Worm (Caenorhabditis elegans) whole organism, L4/young adult: ENCODE results near the gene F40D4.12.

Experiments
- W03F9.2 ChIP-seq: fragments of 150-350 bp; optimal IDR thresholded peaks from 2 replicates; lab custom pipeline; 2014; ENCODE audit warnings: missing biosample characterization, missing genetic modification characterization
- dao-5 ChIP-seq: sonication (generic microtip); optimal IDR thresholded peaks from 2 replicates; lab custom pipeline; 2016; ENCODE audit warnings: missing genotype, missing genetic modification characterization, moderate library complexity, missing compliant biosample characterization
- him-1 ChIP-seq: sonication (generic microtip); optimal IDR thresholded peaks from 2 replicates; lab custom pipeline; 2016; ENCODE audit warnings: missing genotype, missing genetic modification reagents, missing genetic modification characterization, missing compliant biosample characterization

Gene F40D4.12

DNA sequence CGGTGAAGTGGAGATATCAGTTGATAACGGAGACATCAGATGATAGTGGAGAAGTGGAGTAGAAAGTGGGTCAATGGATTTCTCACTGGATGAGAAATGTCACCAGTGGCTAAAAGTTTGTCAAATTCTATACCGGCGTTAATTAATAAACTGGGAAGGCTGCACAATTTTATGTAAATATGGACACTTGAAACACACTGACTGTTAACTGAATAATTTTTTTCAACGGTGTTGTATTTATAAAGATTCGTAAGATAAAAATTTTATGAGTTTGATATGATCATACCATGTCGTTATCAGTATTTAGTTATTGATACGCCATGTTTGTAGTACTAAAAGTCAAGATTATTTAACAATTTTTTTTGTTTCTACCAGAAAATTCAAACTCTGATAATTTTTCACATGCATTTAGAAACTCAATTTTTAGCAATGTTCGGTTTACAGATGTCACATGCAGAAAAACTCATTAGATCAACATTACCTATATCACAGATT is at the start of gene F40D4.12:
Gene F40D4.12 (plus strand): TSS at position 445 of the 495 bp plus-strand sequence.
- no peak for TF ChIP-seq him-1
- TF ChIP-seq dao-5 (tag; lab: Kevin White, UChicago): no peak
- TF ChIP-seq W03F9.2 (tag; lab: Kevin White, UChicago): no peak

ce11 chrV:17151292-17151691 is 8.4 kb upstream of the F40D4.12 start:
- TF ChIP-seq dao-5 (tag; lab: Kevin White, UChicago): no peak
- TF ChIP-seq W03F9.2 (tag; lab: Kevin White, UChicago): no peak
- TF ChIP-seq him-1: no peak

DNA sequence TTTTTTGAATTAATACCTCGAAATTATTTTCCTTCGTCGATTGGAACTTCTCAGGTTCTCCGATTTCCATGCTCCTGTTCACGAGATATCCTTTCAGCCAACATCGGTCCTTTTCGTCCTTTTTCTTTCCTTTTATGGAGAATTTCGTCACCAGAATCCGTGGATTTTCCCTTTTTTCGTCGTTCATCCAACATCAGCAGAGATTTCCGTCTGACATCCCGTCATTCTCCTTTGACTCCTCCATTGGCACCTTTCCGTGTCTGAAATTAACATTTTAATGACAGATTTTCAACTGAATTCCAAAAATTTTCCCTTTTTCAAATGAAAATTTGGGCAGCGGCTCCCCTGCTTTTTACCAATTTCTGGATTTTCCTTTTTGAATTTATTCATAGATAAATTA is 4.7 kb upstream of the F40D4.12 start:
- TF ChIP-seq dao-5 (tag; lab: Kevin White, UChicago) (no peak), him-1 (no peak), W03F9.2 (tag; lab: Kevin White, UChicago) (no peak)

ce11 chrV:17155384-17155858 is 4.3 kb upstream of the F40D4.12 start, which contains the start of gene F40D4.17:
TSS of gene F40D4.17 (minus strand) at chrV:17155434.
- TF ChIP-seq him-1 (no peak), dao-5 (tag; lab: Kevin White, UChicago) (no peak), W03F9.2 (tag; lab: Kevin White, UChicago) (no peak)

DNA sequence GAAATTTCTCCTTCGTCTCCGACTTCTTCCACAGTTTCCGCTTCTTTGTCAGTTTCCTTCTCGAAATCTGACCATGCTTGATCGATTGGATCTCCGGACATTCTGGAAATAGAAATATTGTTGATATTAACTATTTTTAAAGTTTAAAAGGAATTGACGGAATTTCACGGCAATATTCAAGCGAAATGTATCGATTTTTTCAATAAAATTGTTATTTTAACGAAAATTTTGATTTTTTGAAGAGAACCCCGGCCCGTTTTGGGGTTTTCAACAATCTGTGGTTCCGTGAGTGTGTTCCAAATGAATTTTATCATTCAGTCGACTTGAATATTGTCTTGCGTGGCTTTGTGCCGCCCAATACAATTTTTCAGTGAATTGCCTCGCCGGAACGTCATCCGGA is 2.5 kb upstream of the F40D4.12 start, which contains the start of gene F40D4.13:
Gene F40D4.13 (minus strand): TSS at position 101 of the 400 bp plus-strand sequence.
- TF ChIP-seq him-1 (no peak), dao-5 (tag; lab: Kevin White, UChicago) (no peak), W03F9.2 (tag; lab: Kevin White, UChicago) (no peak)

- TF ChIP-seq W03F9.2 (tag; lab: Kevin White, UChicago) (no peak), dao-5 (tag; lab: Kevin White, UChicago) (no peak), him-1 (no peak)
Measured at ce11 chrV:17165409-17165808, 5.7 kb downstream of the F40D4.12 start, which contains the start of gene srh-102. TSS of gene srh-102 (minus strand) at chrV:17165509.

- TF ChIP-seq him-1 (no peak), W03F9.2 (tag; lab: Kevin White, UChicago) (no peak), dao-5 (tag; lab: Kevin White, UChicago) (no peak)
Measured at ce11 chrV:17167457-17167856, 7.8 kb downstream of the F40D4.12 start, which contains the start of gene srz-66. TSS of gene srz-66 (minus strand) at chrV:17167557.

- TF ChIP-seq him-1: no peak
Measured at ce11 chrV:17170822-17171221, 11.1 kb downstream of the F40D4.12 start, which contains the start of gene srw-51. TSS of gene srw-51 (minus strand) at chrV:17170922.

- TF ChIP-seq him-1 (no peak), dao-5 (tag; lab: Kevin White, UChicago) (no peak), W03F9.2 (tag; lab: Kevin White, UChicago) (no peak)
Measured at ce11 chrV:17171551-17171950, 11.9 kb downstream of the F40D4.12 start, which contains the start of gene srbc-26. TSS of gene srbc-26 (plus strand) at chrV:17171851.

DNA sequence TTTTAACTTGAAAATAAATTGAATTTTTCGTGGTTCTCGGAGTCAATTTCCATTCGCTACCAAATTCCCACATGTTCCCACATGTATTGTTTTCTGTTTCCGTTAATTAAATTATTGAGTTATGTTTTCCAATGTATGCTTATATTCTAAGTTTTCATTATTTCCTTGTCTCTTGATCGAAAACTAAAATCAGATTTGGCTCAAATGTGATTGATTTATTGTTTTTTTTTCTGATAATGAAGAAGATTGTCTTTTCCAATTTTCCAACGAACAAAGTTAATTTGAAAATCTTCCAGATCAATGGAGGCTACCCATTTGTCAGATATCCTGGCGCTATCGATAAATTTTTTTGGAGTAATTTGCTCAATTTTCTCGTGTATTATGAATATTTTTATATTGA is 14.1 kb downstream of the F40D4.12 start, which contains the start of gene srbc-25:
Gene srbc-25 (plus strand): TSS at position 301 of the 400 bp plus-strand sequence.
- TF ChIP-seq W03F9.2 (tag; lab: Kevin White, UChicago): no peak
- no peak for TF ChIP-seq him-1
- no peak for TF ChIP-seq dao-5 (tag; lab: Kevin White, UChicago)

ce11 chrV:17177967-17178366 is 18.3 kb downstream of the F40D4.12 start, which contains the start of gene srsx-1:
TSS of gene srsx-1 (minus strand) at chrV:17178067.
- no peak for TF ChIP-seq dao-5 (tag; lab: Kevin White, UChicago)
- no peak for TF ChIP-seq W03F9.2 (tag; lab: Kevin White, UChicago)
- no peak for TF ChIP-seq him-1

- no peak for TF ChIP-seq dao-5 (tag; lab: Kevin White, UChicago)
Measured at ce11 chrV:17178457-17178856, 18.8 kb downstream of the F40D4.12 start, which contains the start of gene srh-174. TSS of gene srh-174 (plus strand) at chrV:17178757.

DNA sequence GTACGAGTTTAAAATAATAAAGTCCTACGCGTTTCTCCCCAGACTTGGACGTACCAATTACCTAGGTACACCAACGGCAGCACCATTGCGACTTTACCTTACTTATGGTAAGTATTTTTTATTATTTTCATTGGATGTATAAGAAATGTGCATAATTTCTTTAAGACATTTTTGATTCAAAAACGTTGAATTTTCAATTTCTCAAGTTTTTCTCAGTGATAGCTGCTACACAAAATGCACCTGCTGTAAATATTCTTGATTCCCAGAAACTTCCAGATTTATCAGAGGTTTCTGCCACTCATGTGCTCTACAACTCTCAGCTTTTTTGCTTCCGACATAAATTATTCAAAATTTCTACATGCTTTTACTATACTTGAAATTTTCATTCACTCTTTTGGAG is 22.4 kb downstream of the F40D4.12 start, which contains the start of gene srh-159:
Gene srh-159 (plus strand): TSS at position 301 of the 400 bp plus-strand sequence.
- TF ChIP-seq W03F9.2 (tag; lab: Kevin White, UChicago): no peak
- TF ChIP-seq him-1: no peak
- no peak for TF ChIP-seq dao-5 (tag; lab: Kevin White, UChicago)

ce11 chrV:17190399-17190798 is 30.7 kb downstream of the F40D4.12 start, which contains the start of gene str-199:
TSS of gene str-199 (minus strand) at chrV:17190499.
- TF ChIP-seq dao-5 (tag; lab: Kevin White, UChicago) (no peak), W03F9.2 (tag; lab: Kevin White, UChicago) (no peak), him-1 (no peak)
